Worm (Caenorhabditis elegans): ENCODE results near the gene C17F4.11.

Gene C17F4.11

ce11 chrII:3241842-3242241 is 4.6 kb downstream of the C17F4.11 start:
- TF ChIP-seq hlh-12 (tag; optimal IDR thresholded peaks at IDR 0.05) (no peak), dpl-1 (GFP tag; optimal IDR thresholded peaks at IDR 0.05) (no peak), chd-7 (tag; optimal IDR thresholded peaks at IDR 0.05) (no peak), attf-5 (GFP tag; optimal IDR thresholded peaks at IDR 0.05) (no peak), K11D2.4 (GFP tag; IDR thresholded peaks at IDR 0.05) (no peak), let-607 (tag; optimal IDR thresholded peaks at IDR 0.05) (no peak), ceh-58 (GFP tag; IDR thresholded peaks at IDR 0.05) (no peak), lin-26 (GFP tag; IDR thresholded peaks at IDR 0.05) (no peak), let-526 (GFP tag; IDR thresholded peaks at IDR 0.05) (no peak), die-1 (tag; optimal IDR thresholded peaks at IDR 0.05) (no peak), ztf-28 (GFP tag; IDR thresholded peaks at IDR 0.05) (no peak)

- TF ChIP-seq pbrm-1 (GFP tag; IDR thresholded peaks at IDR 0.05) (no peak), nhr-80 (tag; optimal IDR thresholded peaks at IDR 0.05) (no peak), ceh-58 (GFP tag; IDR thresholded peaks at IDR 0.05) (no peak), gei-17 (GFP tag; optimal IDR thresholded peaks at IDR 0.05) (no peak), snpc-3.4 (tag; optimal IDR thresholded peaks at IDR 0.05) (no peak), ZK185.1 (tag; optimal IDR thresholded peaks at IDR 0.05; ENCODE audit: poor library complexity, severe bottlenecking) (no peak), B0035.1 (tag; optimal IDR thresholded peaks at IDR 0.05) (no peak)
These were observed 6.8 kb downstream of the C17F4.11 start, which contains the start of gene C17F4.12 for ce11 chrII:3244070-3244469. Gene C17F4.12, minus strand, starts transcription at chrII:3244170.

ce11 chrII:3244758-3245157 is 7.5 kb downstream of the C17F4.11 start:
- TF ChIP-seq nhr-90 (tag; optimal IDR thresholded peaks at IDR 0.05) (peak; percentile 43), Y53G8AR.9 (GFP tag; conservative IDR thresholded peaks at IDR 0.05) (peak; percentile 47; the same call in 1 of the 2 replicates), Y95B8A.8 (GFP tag; IDR thresholded peaks at IDR 0.05) (no peak), nhr-80 (tag; optimal IDR thresholded peaks at IDR 0.05) (peak; percentile 74)

ce11 chrII:3245836-3246235 is 8.6 kb downstream of the C17F4.11 start, which contains the start of gene C17F4.7:
Gene C17F4.7, minus strand, starts transcription at chrII:3246015.
- TF ChIP-seq unc-62 (GFP tag; optimal IDR thresholded peaks at IDR 0.05) (peak; percentile 47), ceh-91 (GFP tag; IDR thresholded peaks at IDR 0.05) (no peak), tbp1 (GFP tag; optimal IDR thresholded peaks at IDR 0.05) (peak; percentile 21), nhr-80 (tag; optimal IDR thresholded peaks at IDR 0.05) (peak; percentile 94), ceh-27 (GFP tag; optimal IDR thresholded peaks at IDR 0.05) (no peak), xnd-1 (tag; optimal IDR thresholded peaks at IDR 0.05) (no peak), sdz-38 (tag; optimal IDR thresholded peaks at IDR 0.05) (no peak), rcor-1 (GFP tag; IDR thresholded peaks at IDR 0.05) (no peak), cebp-1 (GFP tag; IDR thresholded peaks at IDR 0.05) (no peak), cebp-1 (tag; optimal IDR thresholded peaks at IDR 0.05) (peak; percentile 14), pbrm-1 (GFP tag; IDR thresholded peaks at IDR 0.05) (0 out of 2 replicates have a peak, but pooled peaks have one; percentile 40), lin-35 (GFP tag; optimal IDR thresholded peaks at IDR 0.05) (no peak), cebp-2 (GFP tag; IDR thresholded peaks at IDR 0.05) (no peak), Y95B8A.8 (GFP tag; IDR thresholded peaks at IDR 0.05) (no peak), dox-1 (GFP tag; IDR thresholded peaks at IDR 0.05) (peak; percentile 46), mel-28 (tag; optimal IDR thresholded peaks at IDR 0.05; ENCODE audit: borderline replicate concordance) (no peak), B0336.3 (GFP tag; IDR thresholded peaks at IDR 0.05) (0 out of 2 replicates have a peak, but pooled peaks have one; percentile 16), atf-7 (tag; optimal IDR thresholded peaks at IDR 0.05) (peak; percentile 50), ceh-100 (GFP tag; IDR thresholded peaks at IDR 0.05) (no peak), F49E8.2 (tag; optimal IDR thresholded peaks at IDR 0.05; ENCODE audit: insufficient read depth) (no peak), ets-4 (GFP tag; optimal IDR thresholded peaks at IDR 0.05) (peak; percentile 51), attf-5 (GFP tag; optimal IDR thresholded peaks at IDR 0.05) (peak; percentile 2), hmg-1.2 (GFP tag; IDR thresholded peaks at IDR 0.05) (no peak), madf-10 (tag; optimal IDR thresholded peaks at IDR 0.05) (peak; percentile 11), nhr-27 (tag; optimal IDR thresholded peaks at IDR 0.05) (no peak), B0261.1 (tag; optimal IDR thresholded peaks at IDR 0.05) (no peak), ztf-26 (tag; optimal IDR thresholded peaks at IDR 0.05) (peak; percentile 6), ZK185.1 (tag; optimal IDR thresholded peaks at IDR 0.05; ENCODE audit: poor library complexity, severe bottlenecking) (no peak), F39B2.1 (GFP tag; IDR thresholded peaks at IDR 0.05) (no peak)
